Worm (Caenorhabditis elegans): Measurements from ENCODE around the gene ivns-1.
"Not testable (repeated sequence)": the region's sequence is repeated elsewhere in the genome, so short reads cannot be mapped to it uniquely, and the experiment has no call there.

DNA sequence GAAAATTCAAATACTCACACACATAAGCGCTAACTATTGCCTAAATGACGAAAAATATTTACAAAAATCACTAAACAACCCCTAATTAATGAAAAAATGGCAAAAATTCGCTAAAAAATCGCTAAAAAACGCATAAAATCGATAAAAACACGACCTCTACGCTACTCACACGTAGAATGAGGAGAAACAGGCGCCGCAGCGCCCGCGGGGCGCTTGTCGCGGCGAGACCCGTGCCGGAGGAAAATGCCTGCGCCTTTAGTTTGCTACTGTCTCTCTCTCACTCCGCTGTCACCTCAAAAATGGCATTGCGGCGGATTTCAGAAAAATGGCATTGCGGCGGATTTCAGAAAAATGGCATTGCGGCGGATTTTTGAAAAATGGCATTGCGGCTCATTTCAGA, 26.6 kb downstream of the ivns-1 start:
- TF ChIP-seq pha-4 (tag; optimal IDR thresholded peaks at IDR 0.05); him-1 (tag; optimal IDR thresholded peaks at IDR 0.05); repo-1 (tag; optimal IDR thresholded peaks at IDR 0.05); nfyb-1 (GFP tag; IDR thresholded peaks at IDR 0.05); hmg-20 (GFP tag; IDR thresholded peaks at IDR 0.05): not testable (repeated sequence)
